Worm (Caenorhabditis elegans) whole organism, early embryonic: Measurements from ENCODE around the gene dpf-2.

Experiments
- B0310.2 ChIP-seq: sonication (generic microtip); optimal IDR thresholded peaks from 2 replicates; lab custom pipeline; 2016; ENCODE audit warnings: mild to moderate bottlenecking, missing genetic modification characterization, missing compliant biosample characterization
- ama-1 ChIP-seq: fragments of 150-350 bp; optimal IDR thresholded peaks from 2 replicates; lab custom pipeline; 2014
- flt-1 ChIP-seq: fragments of 200-800 bp; sonication (Bioruptor generic); IDR thresholded peaks from 2 replicates; pipeline ENCODE4 v1.3.6; 2022; ENCODE audit warnings: missing genetic modification characterization, missing compliant biosample characterization

DNA sequence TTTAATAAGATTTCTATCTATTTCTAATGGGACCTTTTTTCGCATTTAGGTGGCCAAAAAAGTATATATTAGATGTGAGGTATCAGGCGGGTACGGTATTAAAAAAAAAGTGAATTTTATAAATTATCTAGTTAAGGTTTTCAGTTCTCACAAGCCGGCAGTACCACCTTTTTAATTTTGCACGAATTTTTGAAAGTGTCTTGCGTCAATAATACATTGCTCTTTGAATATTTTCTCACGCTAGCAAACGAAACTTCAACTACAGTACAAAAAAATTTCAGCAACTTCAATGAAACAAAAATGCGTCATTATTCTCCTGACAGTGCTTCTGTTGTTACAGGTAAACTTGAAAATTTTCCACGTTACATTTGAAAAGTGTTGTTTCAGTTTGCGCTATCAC lies 24.7 kb upstream of the dpf-2 start, which contains the start of gene F42D1.4:
- TF ChIP-seq ama-1 (lab: Kevin White, UChicago) (no peak), B0310.2 (tag; lab: Kevin White, UChicago) (no peak), flt-1 (GFP tag; lab: Robert Waterston, UW) (no peak)
